Worm (Caenorhabditis elegans): ENCODE measurements around the gene F01G4.6.
"Not testable (repeated sequence)": the region's sequence is repeated elsewhere in the genome, so short reads cannot be mapped to it uniquely, and the experiment has no call there.

F01G4.6 gene

DNA sequence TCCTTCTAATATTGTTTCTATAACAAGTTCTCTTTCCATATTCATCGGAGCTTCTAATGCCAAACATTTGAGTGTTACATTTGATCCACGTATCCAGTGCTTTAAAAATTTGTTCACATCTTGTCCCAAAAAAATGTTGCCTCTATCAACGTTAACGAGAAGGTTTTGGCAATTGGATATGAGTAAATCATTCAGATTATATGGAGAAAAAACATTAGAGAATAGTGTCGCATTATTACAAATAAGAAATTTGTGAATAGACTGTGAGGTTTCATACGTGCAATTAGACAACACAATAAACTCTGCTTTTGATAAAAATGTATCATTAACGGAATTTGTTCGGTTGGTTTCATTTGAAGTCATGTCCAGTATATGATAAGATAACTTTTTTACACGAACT, 10.6 kb upstream of the F01G4.6 start, which contains the start of gene mboa-4:
Gene mboa-4 (minus strand): TSS at position 101 of the 400 bp plus-strand sequence.
- TF ChIP-seq sptf-1 (tag; optimal IDR thresholded peaks at IDR 0.05) (no peak), flh-1 (GFP tag; optimal IDR thresholded peaks at IDR 0.05) (no peak), nhr-2 (tag; optimal IDR thresholded peaks at IDR 0.05) (no peak), lsy-2 (tag; optimal IDR thresholded peaks at IDR 0.05) (no peak), hlh-1 (tag; optimal IDR thresholded peaks at IDR 0.05) (no peak), lin-13 (tag; optimal IDR thresholded peaks at IDR 0.05) (no peak)

DNA sequence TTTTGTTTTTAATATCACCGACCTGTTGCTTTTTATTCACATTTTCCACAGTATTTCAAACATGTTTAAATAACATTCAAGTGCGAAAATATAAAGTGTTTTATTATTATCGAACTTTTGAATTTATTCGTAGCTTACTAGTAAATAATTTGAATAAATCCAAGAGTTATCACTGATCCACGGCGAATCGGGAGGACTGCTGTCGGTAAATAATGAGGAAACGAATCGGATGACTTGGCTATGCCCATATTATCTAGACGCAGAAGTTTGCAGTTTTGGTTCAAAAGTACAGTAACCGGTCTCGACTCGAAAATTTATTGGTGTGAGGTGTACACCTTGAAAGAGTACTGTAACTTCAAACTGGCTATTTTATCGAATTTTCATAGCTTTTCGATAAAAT, 7.2 kb upstream of the F01G4.6 start:
- TF ChIP-seq M03D4.4 (tag; optimal IDR thresholded peaks at IDR 0.05), result no peak
- no peak for TF ChIP-seq lin-13 (tag; optimal IDR thresholded peaks at IDR 0.05)
- no peak for TF ChIP-seq mab-5 (tag; optimal IDR thresholded peaks at IDR 0.05)
- no peak for TF ChIP-seq tbx-8 (GFP tag; optimal IDR thresholded peaks at IDR 0.05)
- TF ChIP-seq blmp-1 (tag; optimal IDR thresholded peaks at IDR 0.05), result no peak
- TF ChIP-seq unc-39 (tag; optimal IDR thresholded peaks at IDR 0.05), result no peak
- no peak for TF ChIP-seq ham-2 (GFP tag; optimal IDR thresholded peaks at IDR 0.05)

DNA sequence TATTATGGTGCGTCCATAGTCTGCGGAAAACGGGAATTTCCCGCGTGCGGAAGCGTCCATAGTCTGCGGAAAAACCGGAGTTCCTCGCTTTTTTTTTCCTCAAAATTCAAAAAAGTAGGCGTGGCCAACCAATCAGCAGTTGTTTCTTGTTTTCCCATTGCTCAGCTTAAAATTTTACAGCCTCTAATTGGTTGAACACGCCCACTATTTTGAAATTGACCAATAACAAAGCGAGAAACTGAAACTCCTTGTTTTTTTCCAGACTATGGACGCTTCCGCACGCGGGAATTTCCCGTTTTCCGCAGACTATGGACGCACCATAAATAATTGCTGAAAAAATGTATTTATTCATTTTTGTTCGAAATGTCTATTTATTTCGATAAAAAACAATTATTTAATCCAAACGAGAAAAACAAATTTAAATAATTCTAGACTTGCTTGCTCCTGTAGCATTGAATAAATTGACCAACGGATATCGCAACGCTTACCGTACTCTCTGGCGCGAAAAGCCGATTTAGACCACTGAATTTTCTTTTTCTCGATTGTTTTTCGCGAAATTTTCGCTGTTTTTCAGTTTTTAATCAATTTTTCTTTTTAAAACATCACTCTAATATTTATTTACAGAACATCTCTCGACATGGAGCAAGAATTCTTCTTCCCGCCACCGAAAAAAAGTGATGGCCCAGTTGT, 5.3 kb upstream of the F01G4.6 start, which contains the start of gene C08F8.3:
Gene C08F8.3 (plus strand): TSS at position 620 of the 690 bp plus-strand sequence.
- not testable (repeated sequence) for TF ChIP-seq snpc-4, ztf-11, zip-8 (tag; optimal IDR thresholded peaks at IDR 0.05)

DNA sequence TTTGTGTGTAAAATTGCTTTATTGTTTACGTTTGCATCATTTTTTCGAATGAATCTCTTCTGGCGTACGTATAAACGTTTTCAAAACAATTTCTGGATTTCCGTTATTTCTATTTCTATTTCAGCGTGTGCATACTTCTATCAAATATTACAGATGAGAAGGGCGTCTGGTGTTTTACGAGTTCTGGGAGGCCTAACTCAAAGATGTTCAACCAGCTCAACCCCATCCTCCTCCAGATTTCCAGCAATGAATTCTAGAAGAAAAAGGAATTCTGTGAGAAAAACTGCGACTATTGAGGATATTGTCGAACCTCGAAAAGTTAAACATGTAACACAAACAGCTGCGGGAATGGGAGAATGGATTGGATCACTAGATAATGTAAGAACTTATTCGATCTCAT, 1.5 kb upstream of the F01G4.6 start, which contains the start of gene C08F8.2:
Gene C08F8.2 (plus strand): TSS at position 154 of the 400 bp plus-strand sequence.
- TF ChIP-seq unc-62 (GFP tag; optimal IDR thresholded peaks at IDR 0.05) (no peak), lin-32 (GFP tag; optimal IDR thresholded peaks at IDR 0.05) (no peak), ceh-43 (GFP tag; optimal IDR thresholded peaks at IDR 0.05) (no peak), M03D4.4 (tag; optimal IDR thresholded peaks at IDR 0.05) (no peak), lin-13 (tag; optimal IDR thresholded peaks at IDR 0.05) (no peak), mab-5 (tag; optimal IDR thresholded peaks at IDR 0.05) (no peak), flh-1 (GFP tag; optimal IDR thresholded peaks at IDR 0.05) (no peak), sptf-1 (tag; optimal IDR thresholded peaks at IDR 0.05) (no peak), unc-39 (tag; optimal IDR thresholded peaks at IDR 0.05) (no peak)

DNA sequence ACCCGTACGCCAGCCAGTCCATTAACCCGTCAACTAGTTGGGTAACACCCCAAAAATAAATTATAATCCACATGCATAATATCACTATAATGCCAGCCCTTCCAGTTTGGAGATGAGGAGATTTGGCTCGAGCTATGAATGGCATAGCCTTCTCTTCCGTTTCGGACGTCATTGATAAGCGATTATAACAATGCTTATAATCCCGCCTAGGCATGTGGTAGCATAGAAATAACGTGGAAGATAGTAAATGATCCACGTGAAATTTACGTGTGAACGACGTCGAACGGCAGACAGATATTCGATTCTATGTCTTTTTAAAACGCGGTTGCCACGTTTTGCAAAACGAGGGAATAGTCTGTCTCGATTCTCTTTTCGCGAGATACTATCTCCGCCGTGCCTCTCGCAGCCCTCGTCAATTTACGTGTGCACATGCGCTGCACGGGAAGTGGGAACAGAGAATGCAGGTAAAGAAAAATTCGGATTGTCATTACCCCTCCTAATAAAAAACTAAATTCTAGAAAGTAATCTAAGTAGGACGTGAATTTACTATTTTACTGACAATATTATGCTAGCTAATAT, 427 bp downstream of the F01G4.6 start:
- TF ChIP-seq mep-1 (tag; optimal IDR thresholded peaks at IDR 0.05), result no peak
- no peak for TF ChIP-seq sem-2 (GFP tag; optimal IDR thresholded peaks at IDR 0.05)
- no peak for TF ChIP-seq ceh-43 (GFP tag; optimal IDR thresholded peaks at IDR 0.05)
- TF ChIP-seq unc-39 (tag; optimal IDR thresholded peaks at IDR 0.05), result no peak
- no peak for TF ChIP-seq mab-5 (tag; optimal IDR thresholded peaks at IDR 0.05)
- TF ChIP-seq flh-1 (GFP tag; optimal IDR thresholded peaks at IDR 0.05), result no peak
- no peak for TF ChIP-seq sptf-1 (tag; optimal IDR thresholded peaks at IDR 0.05)

DNA sequence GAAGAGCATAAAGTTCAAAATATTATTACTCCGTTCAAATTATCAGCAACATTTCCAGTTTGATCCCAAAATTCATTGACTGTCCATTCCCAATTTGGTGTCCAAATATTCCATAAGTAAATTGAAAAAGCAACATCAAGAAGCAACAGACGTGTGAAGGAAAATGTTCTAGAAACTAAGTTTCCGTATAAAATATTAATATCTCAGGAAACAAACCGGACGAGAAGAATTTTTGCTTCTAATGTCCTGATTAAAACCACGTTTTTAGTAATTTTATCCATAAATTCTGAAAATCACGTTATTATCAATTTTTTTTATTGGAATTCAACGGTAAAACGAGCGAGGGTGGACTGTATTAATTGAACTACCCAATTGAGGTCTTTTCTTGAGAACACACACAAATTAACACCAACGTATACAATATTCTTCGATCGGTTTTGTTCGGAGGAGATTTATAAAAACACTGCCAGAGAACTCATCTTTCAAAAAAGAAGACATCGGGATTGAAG, 2.3 kb downstream of the F01G4.6 start, which contains the start of gene pigq-1:
Gene pigq-1 (minus strand): TSS at position 286 of the 509 bp plus-strand sequence.
- TF ChIP-seq lsy-2 (tag; optimal IDR thresholded peaks at IDR 0.05), result no peak
- no peak for TF ChIP-seq mab-5 (tag; optimal IDR thresholded peaks at IDR 0.05)
- no peak for TF ChIP-seq ceh-83 (GFP tag; optimal IDR thresholded peaks at IDR 0.05)
- TF ChIP-seq sem-2 (GFP tag; optimal IDR thresholded peaks at IDR 0.05), result no peak
- no peak for TF ChIP-seq ceh-43 (GFP tag; optimal IDR thresholded peaks at IDR 0.05)
- no peak for TF ChIP-seq hlh-1 (tag; optimal IDR thresholded peaks at IDR 0.05)
- TF ChIP-seq M03D4.4 (tag; optimal IDR thresholded peaks at IDR 0.05), result no peak
- TF ChIP-seq sptf-1 (tag; optimal IDR thresholded peaks at IDR 0.05), result no peak
- no peak for TF ChIP-seq nhr-12 (tag; optimal IDR thresholded peaks at IDR 0.05)
- TF ChIP-seq drap-1 (GFP tag; optimal IDR thresholded peaks at IDR 0.05), result no peak
- TF ChIP-seq unc-39 (tag; optimal IDR thresholded peaks at IDR 0.05), result no peak
- TF ChIP-seq lin-32 (GFP tag; optimal IDR thresholded peaks at IDR 0.05), result no peak
- no peak for TF ChIP-seq blmp-1 (tag; optimal IDR thresholded peaks at IDR 0.05)
- no peak for TF ChIP-seq unc-62 (GFP tag; optimal IDR thresholded peaks at IDR 0.05)
- TF ChIP-seq elt-3 (tag; optimal IDR thresholded peaks at IDR 0.05), result no peak

DNA sequence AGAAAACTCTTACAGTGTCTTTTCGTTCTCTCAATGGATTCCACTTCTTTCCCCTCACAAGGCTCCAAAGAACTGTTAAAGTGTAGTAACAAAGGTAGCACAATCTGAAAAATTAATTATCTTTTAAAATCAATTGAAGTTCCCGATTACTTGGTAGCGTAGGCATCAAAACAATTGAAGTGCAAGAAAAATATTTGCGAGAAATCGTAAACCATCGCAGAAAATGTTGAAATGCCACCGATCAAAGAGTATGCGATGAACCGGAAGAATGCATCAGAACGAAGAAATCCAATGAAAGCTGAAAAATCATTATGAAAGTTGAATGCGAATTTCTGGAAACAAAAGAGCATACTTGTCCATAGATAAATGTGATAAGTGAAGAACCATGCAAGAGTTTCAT, 2.8 kb downstream of the F01G4.6 start:
- TF ChIP-seq flh-1 (GFP tag; optimal IDR thresholded peaks at IDR 0.05), result no peak
- TF ChIP-seq elt-1 (tag; optimal IDR thresholded peaks at IDR 0.05; ENCODE audit: borderline replicate concordance, insufficient read depth), result no peak
- TF ChIP-seq unc-62 (GFP tag; optimal IDR thresholded peaks at IDR 0.05), result no peak
- TF ChIP-seq ceh-83 (GFP tag; optimal IDR thresholded peaks at IDR 0.05), result no peak
- no peak for TF ChIP-seq sptf-1 (tag; optimal IDR thresholded peaks at IDR 0.05)
- no peak for TF ChIP-seq nhr-12 (tag; optimal IDR thresholded peaks at IDR 0.05)
- no peak for TF ChIP-seq tbx-8 (GFP tag; optimal IDR thresholded peaks at IDR 0.05)
- TF ChIP-seq elt-3 (tag; optimal IDR thresholded peaks at IDR 0.05), result no peak
- no peak for TF ChIP-seq lsy-2 (tag; optimal IDR thresholded peaks at IDR 0.05)
- no peak for TF ChIP-seq snpc-4 (tag; optimal IDR thresholded peaks at IDR 0.05)
- no peak for TF ChIP-seq nhr-76 (tag; optimal IDR thresholded peaks at IDR 0.05)

All from whole organism, mixed stage, embryonic.